Worm (Caenorhabditis elegans) whole organism, L3 larva: ENCODE data around the gene Y17D7C.6.

Experiments
- ceh-82 ChIP-seq: fragments of 150-350 bp; optimal IDR thresholded peaks from 2 replicates; lab custom pipeline; 2014; ENCODE audit warnings: missing biosample characterization, missing genetic modification characterization
- egl-5 ChIP-seq: fragments of 150-350 bp; optimal IDR thresholded peaks from 2 replicates; lab custom pipeline; 2017; ENCODE audit warnings: missing biosample characterization, missing genetic modification reagents, missing genetic modification characterization, inconsistent platforms
- elt-2 ChIP-seq: sonication (generic microtip); optimal IDR thresholded peaks from 2 replicates; lab custom pipeline; 2016; ENCODE audit warnings: missing genetic modification reagents, mild to moderate bottlenecking, missing genetic modification characterization, missing compliant biosample characterization
- mdl-1 ChIP-seq: fragments of 150-350 bp; optimal IDR thresholded peaks from 2 replicates; lab custom pipeline; 2014; ENCODE audit warnings: missing biosample characterization, missing genetic modification characterization
- nfya-1 ChIP-seq: sonication (generic microtip); optimal IDR thresholded peaks from 2 replicates; lab custom pipeline; 2017; ENCODE audit warnings: missing genetic modification characterization, mild to moderate bottlenecking, missing compliant biosample characterization, antibody characterized with exemption, moderate library complexity; ENCODE audit not compliant: insufficient read depth
- nhr-77 ChIP-seq: fragments of 150-350 bp; optimal IDR thresholded peaks from 2 replicates; lab custom pipeline; 2014; ENCODE audit warnings: missing biosample characterization, missing genetic modification characterization
- unc-62 ChIP-seq: fragments of 150-350 bp; sonication (generic microtip); optimal IDR thresholded peaks from 4 replicates; lab custom pipeline; 2014; ENCODE audit warnings: missing biosample characterization, missing genetic modification reagents, missing genetic modification characterization

- no peak for TF ChIP-seq egl-5
- no peak for TF ChIP-seq nfya-1 (tag; lab: Kevin White, UChicago)
- TF ChIP-seq elt-2 (tag; lab: Kevin White, UChicago) = no peak
- no peak for TF ChIP-seq unc-62 (GFP tag; lab: Kevin White, UChicago)
- no peak for TF ChIP-seq nhr-77 (tag; lab: Kevin White, UChicago)
- TF ChIP-seq mdl-1 (tag; lab: Kevin White, UChicago) = no peak
- no peak for TF ChIP-seq ceh-82 (tag; lab: Kevin White, UChicago)
Observed at ce11 chrV:18662333-18662732, 47.3 kb upstream of the Y17D7C.6 start.
